Worm (Caenorhabditis elegans): ENCODE results near the gene Y46G5A.36.
A peak's percentile ranks its signal among the peaks of the same experiment; 100 is the strongest.

Gene Y46G5A.36

DNA sequence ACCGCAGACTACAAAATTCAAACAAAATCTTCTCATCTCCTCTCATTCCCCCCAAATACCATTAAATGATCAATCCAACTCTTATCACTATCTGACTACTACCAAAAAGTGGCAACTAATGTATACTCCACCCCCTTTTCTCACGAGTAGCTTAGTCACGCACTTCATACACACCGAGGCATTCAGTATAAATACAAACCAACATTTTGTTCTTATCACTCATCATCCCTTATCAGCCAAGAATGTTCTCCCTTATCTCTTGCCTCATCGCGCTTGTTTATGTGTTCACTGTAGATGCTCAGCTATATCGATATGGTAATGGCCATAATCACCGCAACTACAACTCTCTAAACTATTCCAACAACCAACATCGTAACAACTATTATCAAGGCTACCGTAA is at the start of gene Y46G5A.36:
Gene Y46G5A.36, plus strand, starts transcription at position 243 of the 400 bp plus-strand sequence.
- no peak for TF ChIP-seq ceh-39 (tag; optimal IDR thresholded peaks at IDR 0.05)
- TF ChIP-seq sem-2 (GFP tag; optimal IDR thresholded peaks at IDR 0.05): no peak
- TF ChIP-seq bed-3 (GFP tag; optimal IDR thresholded peaks at IDR 0.05): no peak
- TF ChIP-seq pha-4 (tag; optimal IDR thresholded peaks at IDR 0.05): no peak
- TF ChIP-seq mab-5 (tag; optimal IDR thresholded peaks at IDR 0.05): no peak
- no peak for TF ChIP-seq unc-120 (tag; optimal IDR thresholded peaks at IDR 0.05; ENCODE audit: poor library complexity, severe bottlenecking)
- no peak for TF ChIP-seq zip-8 (tag; optimal IDR thresholded peaks at IDR 0.05)
- TF ChIP-seq nhr-2 (tag; optimal IDR thresholded peaks at IDR 0.05): no peak
- no peak for TF ChIP-seq M03D4.4 (tag; optimal IDR thresholded peaks at IDR 0.05)
- no peak for TF ChIP-seq tbx-8 (GFP tag; optimal IDR thresholded peaks at IDR 0.05)
- no peak for TF ChIP-seq ceh-83 (GFP tag; optimal IDR thresholded peaks at IDR 0.05)
- TF ChIP-seq nhr-28 (tag; optimal IDR thresholded peaks at IDR 0.05): no peak
- no peak for TF ChIP-seq nhr-12 (tag; optimal IDR thresholded peaks at IDR 0.05)
- TF ChIP-seq mls-2 (tag; optimal IDR thresholded peaks at IDR 0.05): no peak
- TF ChIP-seq drap-1 (GFP tag; optimal IDR thresholded peaks at IDR 0.05): no peak
- no peak for TF ChIP-seq nhr-237 (tag; optimal IDR thresholded peaks at IDR 0.05)
- TF ChIP-seq unc-39 (tag; optimal IDR thresholded peaks at IDR 0.05): no peak
- TF ChIP-seq mep-1 (tag; optimal IDR thresholded peaks at IDR 0.05): no peak
- TF ChIP-seq unc-62 (GFP tag; optimal IDR thresholded peaks at IDR 0.05): no peak
- TF ChIP-seq ceh-43 (GFP tag; optimal IDR thresholded peaks at IDR 0.05): no peak

DNA sequence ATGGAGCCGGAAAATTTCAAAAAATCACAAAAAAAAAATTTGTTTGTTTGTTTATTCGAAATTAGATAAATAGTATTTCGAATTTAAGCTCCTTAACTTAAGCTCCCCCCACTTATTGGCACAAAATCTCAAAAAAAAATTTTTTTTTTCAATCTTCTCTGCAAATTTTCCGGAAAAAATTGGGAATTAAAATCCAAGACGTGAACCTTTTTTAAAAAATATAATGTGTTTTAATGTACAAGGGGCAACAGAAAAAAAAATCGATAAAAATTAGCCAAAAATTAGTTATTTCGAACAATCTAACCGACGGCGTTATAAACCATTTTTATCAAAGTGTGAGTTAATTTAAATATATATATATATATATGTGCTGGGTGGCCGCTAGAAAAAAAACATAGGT is 49.1 kb upstream of the Y46G5A.36 start, which contains the start of gene Y46G5A.14:
Gene Y46G5A.14, plus strand, starts transcription at position 301 of the 400 bp plus-strand sequence.
- TF ChIP-seq sptf-1 (tag; optimal IDR thresholded peaks at IDR 0.05): no peak
- TF ChIP-seq lsy-2 (tag; optimal IDR thresholded peaks at IDR 0.05): no peak
- TF ChIP-seq drap-1 (GFP tag; optimal IDR thresholded peaks at IDR 0.05): no peak
- TF ChIP-seq nhr-76 (tag; optimal IDR thresholded peaks at IDR 0.05): no peak
- TF ChIP-seq ham-2 (GFP tag; optimal IDR thresholded peaks at IDR 0.05): no peak
- TF ChIP-seq ceh-39 (tag; optimal IDR thresholded peaks at IDR 0.05): no peak
- TF ChIP-seq sem-2 (GFP tag; optimal IDR thresholded peaks at IDR 0.05): no peak
- no peak for TF ChIP-seq hlh-1 (tag; optimal IDR thresholded peaks at IDR 0.05)
- no peak for TF ChIP-seq lin-13 (tag; optimal IDR thresholded peaks at IDR 0.05)
- no peak for TF ChIP-seq mep-1 (tag; optimal IDR thresholded peaks at IDR 0.05)
- TF ChIP-seq nhr-28 (tag; optimal IDR thresholded peaks at IDR 0.05): no peak
- no peak for TF ChIP-seq pha-4 (tag; optimal IDR thresholded peaks at IDR 0.05)
- TF ChIP-seq cnd-1 (tag; optimal IDR thresholded peaks at IDR 0.05): no peak
- no peak for TF ChIP-seq ceh-83 (GFP tag; optimal IDR thresholded peaks at IDR 0.05)
- no peak for TF ChIP-seq tbx-8 (GFP tag; optimal IDR thresholded peaks at IDR 0.05)

DNA sequence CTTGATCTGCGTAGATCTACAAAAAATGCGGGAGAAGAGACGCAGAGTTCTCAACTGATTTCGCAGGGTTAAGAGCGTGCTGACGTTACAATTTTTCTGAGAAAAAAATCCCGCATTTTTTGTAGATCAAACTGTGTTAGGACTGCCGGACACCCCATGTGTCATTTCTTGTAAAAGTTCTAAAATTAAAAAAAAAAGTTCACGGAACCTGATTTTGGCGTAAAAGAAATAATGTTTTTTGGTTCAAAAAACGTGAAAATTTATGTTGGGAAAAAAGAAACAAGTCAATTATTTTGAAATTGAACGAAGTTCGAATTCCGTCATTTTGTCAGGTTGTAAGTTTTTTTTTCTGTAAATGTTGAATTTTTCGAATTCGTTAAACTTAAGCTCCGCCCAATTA is 47.1 kb upstream of the Y46G5A.36 start, which contains the start of gene Y46G5A.34:
Gene Y46G5A.34, plus strand, starts transcription at position 301 of the 400 bp plus-strand sequence.
- TF ChIP-seq mep-1 (tag; optimal IDR thresholded peaks at IDR 0.05) (no peak), tbx-8 (GFP tag; optimal IDR thresholded peaks at IDR 0.05) (no peak), unc-39 (tag; optimal IDR thresholded peaks at IDR 0.05) (no peak), unc-62 (GFP tag; optimal IDR thresholded peaks at IDR 0.05) (no peak), ces-1 (GFP tag; optimal IDR thresholded peaks at IDR 0.05) (no peak), ceh-83 (GFP tag; optimal IDR thresholded peaks at IDR 0.05) (no peak), bed-3 (GFP tag; optimal IDR thresholded peaks at IDR 0.05) (no peak), sem-2 (GFP tag; optimal IDR thresholded peaks at IDR 0.05) (no peak), nhr-12 (tag; optimal IDR thresholded peaks at IDR 0.05) (no peak), blmp-1 (tag; optimal IDR thresholded peaks at IDR 0.05) (no peak), drap-1 (GFP tag; optimal IDR thresholded peaks at IDR 0.05) (no peak), elt-3 (tag; optimal IDR thresholded peaks at IDR 0.05) (no peak), zip-8 (tag; optimal IDR thresholded peaks at IDR 0.05) (no peak), snpc-4 (tag; optimal IDR thresholded peaks at IDR 0.05) (no peak), pha-4 (tag; optimal IDR thresholded peaks at IDR 0.05) (no peak), nhr-76 (tag; optimal IDR thresholded peaks at IDR 0.05) (no peak), nhr-2 (tag; optimal IDR thresholded peaks at IDR 0.05) (no peak)

DNA sequence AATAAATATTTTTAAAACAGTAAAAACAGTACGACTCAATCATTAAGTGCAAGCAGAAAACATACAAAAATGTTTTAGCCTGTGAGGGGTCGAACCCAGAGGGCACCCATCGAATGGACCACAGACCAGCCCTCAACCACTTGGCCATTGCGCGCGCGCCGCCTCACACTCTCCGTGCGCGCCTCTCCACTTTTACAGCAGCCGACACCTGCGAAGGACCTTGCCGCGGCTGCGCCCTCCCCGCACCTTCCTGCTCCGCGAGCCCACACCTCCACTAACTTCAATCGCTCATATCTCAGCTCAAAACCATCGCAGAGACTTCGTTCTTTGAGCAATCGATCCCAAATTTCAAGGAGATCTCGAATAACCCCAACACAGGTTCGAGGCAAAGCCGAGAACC is 45.1 kb upstream of the Y46G5A.36 start:
- TF ChIP-seq sptf-1 (tag; optimal IDR thresholded peaks at IDR 0.05) (peak; percentile 47), lin-13 (tag; optimal IDR thresholded peaks at IDR 0.05) (peak; percentile 70), mep-1 (tag; optimal IDR thresholded peaks at IDR 0.05) (peak; percentile 27)

DNA sequence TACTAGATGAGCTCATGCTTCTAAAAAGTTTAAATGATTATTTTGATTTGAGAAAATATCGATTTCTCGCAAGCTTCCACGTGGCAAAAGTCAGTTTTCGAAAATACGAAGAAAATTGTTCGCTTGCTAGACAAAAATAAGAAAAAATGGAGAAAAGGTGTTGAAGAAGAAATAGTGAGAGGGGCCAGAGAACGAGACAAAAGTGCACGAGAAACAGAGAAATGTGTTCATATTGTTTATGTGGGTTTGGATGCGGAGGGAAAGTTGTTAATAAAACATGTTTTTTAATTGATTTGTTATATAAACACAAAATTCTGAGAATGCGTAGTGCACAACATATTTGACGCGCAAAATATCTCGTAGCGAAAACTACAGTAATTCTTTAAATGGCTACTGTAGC is 38.1 kb upstream of the Y46G5A.36 start, which contains the start of gene Y46G5A.15:
Gene Y46G5A.15, minus strand, starts transcription at position 26 of the 400 bp plus-strand sequence.
- TF ChIP-seq sptf-1 (tag; optimal IDR thresholded peaks at IDR 0.05) (no peak), unc-120 (tag; optimal IDR thresholded peaks at IDR 0.05; ENCODE audit: poor library complexity, severe bottlenecking) (no peak), nhr-28 (tag; optimal IDR thresholded peaks at IDR 0.05) (no peak), mab-5 (tag; optimal IDR thresholded peaks at IDR 0.05) (no peak), snpc-4 (tag; optimal IDR thresholded peaks at IDR 0.05) (no peak), M03D4.4 (tag; optimal IDR thresholded peaks at IDR 0.05) (no peak), ceh-43 (GFP tag; optimal IDR thresholded peaks at IDR 0.05) (no peak), nhr-2 (tag; optimal IDR thresholded peaks at IDR 0.05) (no peak), nhr-237 (tag; optimal IDR thresholded peaks at IDR 0.05) (no peak), hlh-1 (tag; optimal IDR thresholded peaks at IDR 0.05) (no peak), ces-1 (GFP tag; optimal IDR thresholded peaks at IDR 0.05) (no peak)
